Worm (Caenorhabditis elegans): Measurements from ENCODE around the gene srj-53.

DNA sequence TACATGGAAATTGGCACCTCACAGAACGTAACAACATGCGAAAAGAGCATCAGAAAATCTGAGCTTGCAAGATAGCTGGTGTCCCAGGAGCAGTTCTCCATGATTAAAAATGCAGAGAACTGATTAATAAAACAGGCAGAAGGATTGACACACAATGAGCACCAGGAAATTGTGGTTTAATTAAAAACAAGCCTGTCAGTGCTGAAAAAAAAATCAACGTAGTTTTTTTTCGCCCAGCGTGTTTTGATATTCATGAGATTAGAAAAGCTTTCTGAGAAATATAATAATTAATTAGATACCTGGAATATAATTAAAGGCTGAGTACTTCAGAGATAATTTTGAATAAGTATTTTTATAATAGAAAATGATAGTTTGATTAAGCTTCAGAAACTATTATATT is 36.8 kb downstream of the srj-53 start, which contains the start of gene srh-246:
- TF ChIP-seq elt-1 (tag; optimal IDR thresholded peaks at IDR 0.05), result no peak
- TF ChIP-seq skn-1 (tag; optimal IDR thresholded peaks at IDR 0.05), result no peak
- no peak for TF ChIP-seq ama-1 (optimal IDR thresholded peaks at IDR 0.05)
- TF ChIP-seq blmp-1 (tag; optimal IDR thresholded peaks at IDR 0.05; ENCODE audit: insufficient read depth), result no peak
- TF ChIP-seq nhr-25 (tag; optimal IDR thresholded peaks at IDR 0.05), result no peak
- TF ChIP-seq nhr-11 (tag; optimal IDR thresholded peaks at IDR 0.05), result no peak
- no peak for TF ChIP-seq R02D3.7 (tag; optimal IDR thresholded peaks at IDR 0.05)
- TF ChIP-seq alr-1 (tag; optimal IDR thresholded peaks at IDR 0.05), result no peak

Measured in whole organism, L2 larva.